Fruit fly (Drosophila melanogaster): Measurements from ENCODE around the gene Trc8.
A peak's percentile ranks its signal among the peaks of the same experiment; 100 is the strongest.

Trc8 gene

DNA sequence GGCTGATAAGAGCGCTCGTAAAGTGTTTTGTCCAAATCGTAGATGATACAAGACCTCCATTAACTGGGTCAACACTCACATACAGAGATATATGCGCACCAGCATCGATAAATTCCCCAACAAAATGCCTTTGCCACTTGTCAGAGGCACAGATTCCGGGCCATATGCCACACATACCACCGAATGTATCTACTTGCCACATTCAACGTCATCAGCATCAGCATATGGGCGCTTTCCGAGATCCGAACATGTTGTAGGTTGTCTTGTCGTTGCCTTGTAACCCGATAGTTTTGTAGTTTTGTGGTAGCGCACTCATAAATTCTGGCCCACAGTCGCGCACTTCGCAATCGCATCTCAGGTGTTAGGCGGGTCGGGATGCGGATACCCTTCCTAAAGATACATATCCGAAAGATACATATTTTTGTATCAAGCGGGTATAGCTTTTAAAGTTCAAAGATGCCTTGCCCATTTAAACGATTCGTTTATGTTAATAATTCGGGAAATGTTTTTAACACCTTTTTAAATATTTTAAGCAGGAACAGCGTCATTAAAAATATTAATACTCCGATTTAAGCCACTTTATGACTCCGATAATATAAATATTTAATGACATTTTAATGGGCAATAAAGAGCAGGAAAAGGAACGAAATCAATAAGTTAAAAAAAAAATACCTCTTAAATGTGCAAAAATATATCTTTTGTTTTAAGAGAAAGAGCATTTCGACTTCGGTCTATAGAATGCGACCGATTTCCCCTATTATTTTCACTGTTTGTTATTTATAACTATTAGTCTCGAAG lies 20.6 kb upstream of the Trc8 start (continued):
- TF ChIP-seq CG2712 (tag; optimal IDR thresholded peaks at IDR 0.05) (peak; percentile 39), D19B (GFP tag; optimal IDR thresholded peaks at IDR 0.05) (no peak), gem (tag; optimal IDR thresholded peaks at IDR 0.05) (peak; percentile 48), Dad (GFP tag; optimal IDR thresholded peaks at IDR 0.05) (no peak), tio (GFP tag; optimal IDR thresholded peaks at IDR 0.05) (peak; percentile 24), CG14441 (GFP tag; IDR thresholded peaks at IDR 0.05) (no peak), CG33557 (GFP tag; optimal IDR thresholded peaks at IDR 0.05) (no peak), D (optimal IDR thresholded peaks at IDR 0.05) (no peak), D (GFP tag; optimal IDR thresholded peaks at IDR 0.05) (peak; percentile 47), CG8359 (GFP tag; optimal IDR thresholded peaks at IDR 0.05; ENCODE audit: borderline replicate concordance) (no peak), Atf-2 (GFP tag; optimal IDR thresholded peaks at IDR 0.05) (no peak), CG4328 (GFP tag; optimal IDR thresholded peaks at IDR 0.05) (no peak), sens (GFP tag) (peak; percentile 81), CG11560 (tag; IDR thresholded peaks at IDR 0.05) (no peak), Myb (GFP tag; optimal IDR thresholded peaks at IDR 0.05) (no peak), CG6683 (GFP tag; optimal IDR thresholded peaks at IDR 0.05) (no peak), pum (GFP tag; optimal IDR thresholded peaks at IDR 0.05) (no peak), CG12391 (tag; optimal IDR thresholded peaks at IDR 0.05) (peak; percentile 8), CG30403 (GFP tag; optimal IDR thresholded peaks at IDR 0.05) (peak; percentile 33), mam (GFP tag; optimal IDR thresholded peaks at IDR 0.05) (no peak), CG3281 (GFP tag; optimal IDR thresholded peaks at IDR 0.05) (no peak), CG7556 (GFP tag; optimal IDR thresholded peaks at IDR 0.05) (peak; percentile 19), CG10979 (tag; optimal IDR thresholded peaks at IDR 0.05) (peak; percentile 56), Sox100B (GFP tag; optimal IDR thresholded peaks at IDR 0.05) (peak; percentile 54), CG31441 (GFP tag; IDR thresholded peaks at IDR 0.05) (peak; percentile 41; the same call in 1 of the 2 replicates), Xbp1 (GFP tag; optimal IDR thresholded peaks at IDR 0.05) (peak; percentile 7), CG5180 (GFP tag; optimal IDR thresholded peaks at IDR 0.05) (peak; percentile 6), dmrt11E (tag; optimal IDR thresholded peaks at IDR 0.05) (peak; percentile 38)

DNA sequence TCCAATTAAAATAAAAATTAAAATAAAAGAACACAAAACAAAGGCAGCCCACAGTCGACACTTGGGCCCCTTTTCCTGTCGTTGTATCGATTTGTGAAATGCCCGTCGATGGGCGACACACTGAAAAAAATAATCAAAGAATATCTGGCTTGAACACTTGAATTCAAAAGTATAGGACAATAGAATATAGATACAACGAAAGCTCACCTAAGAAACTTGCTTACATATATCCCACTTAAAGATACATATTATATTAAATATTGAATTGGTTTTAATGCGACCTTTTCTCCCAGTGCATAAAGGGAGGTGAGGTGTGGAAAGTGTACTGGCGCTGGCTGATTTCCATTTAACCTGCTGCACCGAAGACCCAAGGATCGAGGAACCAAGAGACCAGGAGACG lies 18.6 kb upstream of the Trc8 start:
- TF ChIP-seq trh (GFP tag; optimal IDR thresholded peaks at IDR 0.05) (no peak), CG11456 (GFP tag; IDR thresholded peaks at IDR 0.05) (no peak), E2f1 (GFP tag; IDR thresholded peaks at IDR 0.05) (peak; percentile 40; the same call in 1 of the 2 replicates), sc (optimal IDR thresholded peaks at IDR 0.05) (no peak), sc (GFP tag; optimal IDR thresholded peaks at IDR 0.05) (peak; percentile 43), twi (tag; optimal IDR thresholded peaks at IDR 0.05) (peak; percentile 16), chn (GFP tag; optimal IDR thresholded peaks at IDR 0.05) (peak; percentile 33), CG15601 (tag; optimal IDR thresholded peaks at IDR 0.05) (peak; percentile 38), Pdp1 (GFP tag; optimal IDR thresholded peaks at IDR 0.05) (peak in 1 of 2 experiments; percentile 25), Hsf (GFP tag; optimal IDR thresholded peaks at IDR 0.05) (peak; percentile 23), CG13424 (tag; optimal IDR thresholded peaks at IDR 0.05) (peak; percentile 42), CTCF (GFP tag; optimal IDR thresholded peaks at IDR 0.05) (no peak), CG10654 (GFP tag; optimal IDR thresholded peaks at IDR 0.05) (peak; percentile 44), Hr78 (GFP tag; optimal IDR thresholded peaks at IDR 0.05) (no peak), Hr3 (GFP tag; optimal IDR thresholded peaks at IDR 0.05) (peak; percentile 29), slbo (GFP tag; IDR thresholded peaks at IDR 0.05) (peak; percentile 18; the same call in 1 of the 2 replicates), CG14860 (GFP tag; IDR thresholded peaks at IDR 0.05; ENCODE audit: partially characterized antibody) (no peak), CG17328 (GFP tag; IDR thresholded peaks at IDR 0.05) (peak; percentile 82), CG17361 (GFP tag; IDR thresholded peaks at IDR 0.05) (peak; percentile 73), CG18262 (tag; optimal IDR thresholded peaks at IDR 0.05) (peak; percentile 78), Usf (GFP tag; optimal IDR thresholded peaks at IDR 0.05) (peak; percentile 13), CG13775 (GFP tag; optimal IDR thresholded peaks at IDR 0.05) (peak; percentile 45), chif (GFP tag; optimal IDR thresholded peaks at IDR 0.05) (peak; percentile 9 to 54)
